Worm (Caenorhabditis elegans): ENCODE measurements around the gene T01H10.11.

DNA sequence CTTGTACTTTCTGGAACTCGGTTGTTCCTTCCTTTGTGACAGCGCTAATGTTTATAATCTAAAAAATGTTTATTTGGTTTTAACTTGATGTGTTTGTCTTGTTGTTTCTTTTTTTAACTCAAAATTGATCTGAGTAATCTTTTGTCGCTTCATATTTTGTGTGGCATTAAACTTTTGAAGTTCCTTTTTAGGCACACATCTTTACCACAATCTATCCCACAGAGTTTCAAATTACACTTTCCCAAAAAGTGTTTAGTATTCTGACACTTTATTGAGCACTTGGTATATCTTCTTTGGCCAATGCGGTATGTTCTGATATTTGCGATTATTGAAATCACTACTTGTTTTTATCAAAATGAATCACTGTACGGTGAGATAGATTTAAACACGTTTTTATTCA, 2.1 kb downstream of the T01H10.11 start, which contains the start of gene lgc-18:
- TF ChIP-seq fkh-10 (GFP tag; optimal IDR thresholded peaks at IDR 0.05) = no peak
- no peak for TF ChIP-seq dmd-4 (tag; optimal IDR thresholded peaks at IDR 0.05; ENCODE audit: borderline replicate concordance)
- TF ChIP-seq ahr-1 (tag; optimal IDR thresholded peaks at IDR 0.05) = no peak
- TF ChIP-seq pha-4 (tag; optimal IDR thresholded peaks at IDR 0.05) = no peak
- TF ChIP-seq lin-11 (tag; optimal IDR thresholded peaks at IDR 0.05) = no peak
- no peak for TF ChIP-seq K09A11.1 (tag; optimal IDR thresholded peaks at IDR 0.05; ENCODE audit: insufficient read depth)
- TF ChIP-seq K02D7.2 (tag; optimal IDR thresholded peaks at IDR 0.05) = no peak
- no peak for TF ChIP-seq fkh-6 (tag; optimal IDR thresholded peaks at IDR 0.05)
- no peak for TF ChIP-seq sox-2 (GFP tag; IDR thresholded peaks at IDR 0.05)
- TF ChIP-seq pax-1 (tag; optimal IDR thresholded peaks at IDR 0.05) = no peak
- TF ChIP-seq ceh-22 (tag; optimal IDR thresholded peaks at IDR 0.05) = no peak
- no peak for TF ChIP-seq elt-4 (tag; optimal IDR thresholded peaks at IDR 0.05)

Data from whole organism, late embryonic.